Fruit fly (Drosophila melanogaster) whole organism, adult: ENCODE measurements around the gene CG8202.

Experiments
- CG12768 ChIP-seq: fragments of 200-800 bp; sonication (Bioruptor generic); optimal IDR thresholded peaks from 2 replicates; lab custom pipeline; 2017; ENCODE audit warnings: missing biosample characterization, missing genetic modification characterization, mild to moderate bottlenecking, moderate library complexity, missing genetic modification reagents
- CG1620 ChIP-seq: fragments of 200-800 bp; sonication (Bioruptor generic); optimal IDR thresholded peaks from 2 replicates; lab custom pipeline; 2016; ENCODE audit warnings: missing biosample characterization, missing genetic modification characterization
- CG33017 ChIP-seq: fragments of 200-800 bp; sonication (Bioruptor generic); optimal IDR thresholded peaks from 2 replicates; lab custom pipeline; 2018; ENCODE audit warnings: missing biosample characterization, mild to moderate bottlenecking, missing genetic modification characterization, moderate library complexity
- CG7045 ChIP-seq: fragments of 200-800 bp; sonication (Bioruptor generic); optimal IDR thresholded peaks from 2 replicates; lab custom pipeline; 2017; ENCODE audit warnings: missing biosample characterization, mild to moderate bottlenecking, missing genetic modification characterization
- Crg-1 ChIP-seq: fragments of 200-800 bp; sonication (Bioruptor generic); optimal IDR thresholded peaks from 2 replicates; lab custom pipeline; 2016; ENCODE audit warnings: missing biosample characterization, missing genetic modification characterization
- Hr96 ChIP-seq: fragments of 200-800 bp; sonication (Bioruptor generic); optimal IDR thresholded peaks from 2 replicates; lab custom pipeline; 2016; ENCODE audit warnings: missing biosample characterization, missing genetic modification characterization
- cic ChIP-seq: fragments of 200-800 bp; sonication (Bioruptor generic); optimal IDR thresholded peaks from 2 replicates; lab custom pipeline; 2017; ENCODE audit warnings: missing biosample characterization, mild to moderate bottlenecking, missing genetic modification characterization, moderate library complexity
- kay ChIP-seq: fragments of 200-800 bp; sonication (Bioruptor generic); peaks from one replicate; lab custom pipeline; 2016; ENCODE audit warnings: missing biosample characterization, missing genetic modification characterization, borderline replicate concordance
- pad ChIP-seq: fragments of 200-800 bp; sonication (Bioruptor generic); optimal IDR thresholded peaks from 3 replicates; lab custom pipeline; 2017; ENCODE audit warnings: missing biosample characterization, missing genetic modification characterization, mild to moderate bottlenecking, moderate library complexity, missing genetic modification reagents

- no peak for TF ChIP-seq Crg-1 (GFP tag; lab: Kevin White, UChicago)
- no peak for TF ChIP-seq CG33017
- no peak for TF ChIP-seq CG1620 (GFP tag; lab: Kevin White, UChicago)
- TF ChIP-seq Hr96 (GFP tag; lab: Kevin White, UChicago) = no peak
- TF ChIP-seq CG7045 (GFP tag; lab: Kevin White, UChicago) = no peak
- no peak for TF ChIP-seq pad (GFP tag; lab: Kevin White, UChicago)
- no peak for TF ChIP-seq CG12768 (GFP tag; lab: Kevin White, UChicago)
- no peak for TF ChIP-seq kay
- no peak for TF ChIP-seq cic (GFP tag; lab: Kevin White, UChicago)
Measured at dm6 chr3R:8715371-8715770, 16.5 kb upstream of the CG8202 start.
